Worm (Caenorhabditis elegans): ENCODE measurements around the gene C28H8.2.

- TF ChIP-seq ztf-23 (GFP tag; IDR thresholded peaks at IDR 0.05), result no peak
- no peak for TF ChIP-seq cog-1 (tag; optimal IDR thresholded peaks at IDR 0.05)
These were observed 36.1 kb upstream of the C28H8.2 start, which contains the start of gene C28H8.5 for ce11 chrIII:5884007-5884406.
